Fruit fly (Drosophila melanogaster): ENCODE results near the gene phu.
A peak's percentile ranks its signal among the peaks of the same experiment; 100 is the strongest.

DNA sequence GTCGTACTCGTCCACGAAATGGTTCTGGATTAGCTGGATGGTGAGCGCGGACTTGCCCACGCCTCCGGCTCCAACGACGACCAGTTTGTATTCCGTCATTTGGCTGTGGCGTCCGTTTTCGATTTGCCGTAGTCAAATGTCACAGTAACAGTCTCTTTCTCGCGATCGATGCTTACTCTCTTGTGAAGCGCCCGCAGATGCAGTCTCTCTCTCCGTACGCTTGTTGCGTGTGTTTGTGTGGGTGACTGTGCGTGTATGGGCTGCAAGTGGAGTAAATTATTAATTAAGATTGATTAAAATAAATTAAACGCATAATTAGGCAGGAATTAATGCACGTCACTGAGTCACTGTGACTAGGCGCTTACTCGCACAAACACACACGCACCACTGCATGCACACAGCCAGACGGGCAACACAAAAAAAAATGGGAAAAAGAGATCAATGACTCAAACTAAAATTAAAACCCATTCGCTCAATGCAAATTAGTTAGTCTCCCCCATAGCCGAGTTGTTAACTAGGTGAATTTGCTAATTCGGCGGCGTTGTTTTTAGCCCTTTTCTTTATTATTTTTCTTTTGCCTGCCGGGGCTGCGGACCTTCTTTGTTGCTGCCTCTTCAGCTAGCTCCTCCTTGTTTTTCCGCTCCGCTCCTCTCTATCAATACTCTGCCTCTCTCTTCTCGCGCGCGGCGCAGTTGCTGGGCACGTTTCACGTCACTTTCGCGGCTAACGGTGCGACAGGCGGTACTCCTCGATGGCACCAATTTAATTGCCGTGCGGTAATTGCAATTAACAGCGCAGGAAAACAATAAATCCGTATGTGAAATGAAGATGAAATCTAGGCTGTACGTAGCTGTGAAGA, 17.8 kb downstream of the phu start:
- TF ChIP-seq CG8478 (optimal IDR thresholded peaks at IDR 0.05) (no peak), Dll (optimal IDR thresholded peaks at IDR 0.05) (peak; percentile 61), EcR (GFP tag; optimal IDR thresholded peaks at IDR 0.05) (peak in 1 of 2 experiments; percentile 12), usp (GFP tag; optimal IDR thresholded peaks at IDR 0.05) (no peak), pan (optimal IDR thresholded peaks at IDR 0.05) (no peak)

Measured in whole organism.